Worm (Caenorhabditis elegans): ENCODE results near the gene srz-100.

The srz-100 gene

DNA sequence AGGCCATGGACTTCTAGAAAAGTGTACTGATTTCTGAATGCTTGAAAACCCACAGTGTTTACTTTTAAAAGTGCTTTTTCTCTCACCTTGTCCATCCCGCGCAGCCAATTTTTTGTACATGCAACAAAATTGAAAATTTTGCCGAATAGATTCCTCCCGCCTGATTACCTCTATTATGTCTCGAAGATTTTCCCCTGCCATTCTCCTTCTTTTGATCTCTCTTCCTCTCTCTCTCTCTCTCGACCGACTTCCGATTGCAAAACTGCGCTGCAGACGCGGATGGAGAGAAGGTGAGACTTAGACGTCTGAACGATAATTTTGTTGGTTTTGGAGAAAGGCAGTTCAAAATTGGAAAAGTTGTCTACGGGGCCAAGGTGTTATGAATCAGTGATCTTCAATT is 42.7 kb downstream of the srz-100 start:
- TF ChIP-seq ceh-6 (GFP tag; optimal IDR thresholded peaks at IDR 0.05), result no peak

DNA sequence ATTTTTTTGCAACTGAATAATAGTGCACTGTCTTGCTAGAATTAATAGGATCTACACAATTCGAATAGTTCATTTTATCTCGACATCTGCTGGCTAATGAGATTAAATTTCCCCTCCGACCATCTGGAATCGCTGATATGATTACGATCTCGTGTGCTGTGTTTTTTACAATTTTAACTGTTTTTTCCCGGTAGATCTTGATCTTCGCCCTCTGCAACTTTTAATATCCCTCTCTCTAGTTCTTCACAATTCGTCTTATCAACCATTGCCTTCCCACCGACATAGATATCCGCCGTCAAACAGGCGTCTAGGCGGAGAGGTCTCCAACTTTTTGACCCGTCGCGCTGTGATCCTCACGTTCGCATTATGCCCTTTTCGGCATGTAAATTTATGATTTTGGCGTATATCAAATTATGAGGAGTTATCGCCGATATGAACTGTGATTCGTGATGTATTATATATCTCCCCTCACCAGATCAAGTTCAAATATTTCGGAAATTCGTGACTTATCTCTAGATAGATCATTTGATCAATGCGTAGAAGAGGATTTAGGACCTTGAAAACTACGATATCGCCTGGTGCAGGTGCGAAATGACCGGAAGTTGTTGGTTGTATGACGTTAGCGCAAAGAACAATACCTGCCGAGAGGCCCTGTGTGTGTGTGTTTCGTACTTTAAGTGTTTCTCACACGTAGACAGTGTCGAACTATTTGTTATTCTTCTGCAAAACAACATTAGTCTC is 47.0 kb downstream of the srz-100 start:
- TF ChIP-seq ceh-22 (tag; optimal IDR thresholded peaks at IDR 0.05) (no peak), ttx-3 (tag; optimal IDR thresholded peaks at IDR 0.05) (no peak), hlh-15 (tag; optimal IDR thresholded peaks at IDR 0.05) (no peak), ets-4 (tag; optimal IDR thresholded peaks at IDR 0.05) (no peak), C08G9.2 (tag; optimal IDR thresholded peaks at IDR 0.05) (no peak), elt-2 (tag; optimal IDR thresholded peaks at IDR 0.05) (no peak), ceh-14 (tag; optimal IDR thresholded peaks at IDR 0.05) (no peak), C38D4.7 (GFP tag; optimal IDR thresholded peaks at IDR 0.05) (no peak), ceh-9 (tag; optimal IDR thresholded peaks at IDR 0.05) (no peak), pha-4 (tag; optimal IDR thresholded peaks at IDR 0.05) (no peak), eyg-1 (tag; optimal IDR thresholded peaks at IDR 0.05) (no peak), unc-42 (tag; optimal IDR thresholded peaks at IDR 0.05) (no peak), fkh-6 (tag; optimal IDR thresholded peaks at IDR 0.05) (no peak), K09A11.1 (tag; optimal IDR thresholded peaks at IDR 0.05; ENCODE audit: insufficient read depth) (no peak), tbx-7 (tag; optimal IDR thresholded peaks at IDR 0.05) (no peak), pax-1 (tag; optimal IDR thresholded peaks at IDR 0.05) (no peak), lim-6 (tag; optimal IDR thresholded peaks at IDR 0.05) (no peak), ceh-34 (tag; optimal IDR thresholded peaks at IDR 0.05) (no peak), fkh-10 (GFP tag; optimal IDR thresholded peaks at IDR 0.05) (no peak)

DNA sequence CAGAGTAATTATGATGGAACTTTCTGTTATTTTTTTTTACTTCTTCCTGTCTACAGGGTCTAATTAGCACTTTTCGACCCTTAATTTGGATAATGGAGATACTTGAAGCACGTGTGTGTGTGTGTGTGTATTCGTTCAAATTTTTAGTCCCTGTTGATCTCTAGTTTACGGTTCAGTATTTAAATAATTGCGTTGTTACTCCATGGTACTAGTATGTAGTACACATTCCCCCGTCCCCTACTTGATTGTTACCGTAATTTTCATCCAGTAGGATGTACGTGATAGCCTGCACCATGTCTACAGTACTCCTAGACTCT is 47.5 kb downstream of the srz-100 start:
- TF ChIP-seq ceh-2 (tag; optimal IDR thresholded peaks at IDR 0.05) (no peak), lim-6 (tag; optimal IDR thresholded peaks at IDR 0.05) (no peak), elt-4 (tag; optimal IDR thresholded peaks at IDR 0.05) (no peak), pros-1 (tag; optimal IDR thresholded peaks at IDR 0.05) (no peak), C38D4.7 (GFP tag; optimal IDR thresholded peaks at IDR 0.05) (no peak), ets-4 (tag; optimal IDR thresholded peaks at IDR 0.05) (no peak), mec-3 (tag; optimal IDR thresholded peaks at IDR 0.05; ENCODE audit: borderline replicate concordance) (no peak)

DNA sequence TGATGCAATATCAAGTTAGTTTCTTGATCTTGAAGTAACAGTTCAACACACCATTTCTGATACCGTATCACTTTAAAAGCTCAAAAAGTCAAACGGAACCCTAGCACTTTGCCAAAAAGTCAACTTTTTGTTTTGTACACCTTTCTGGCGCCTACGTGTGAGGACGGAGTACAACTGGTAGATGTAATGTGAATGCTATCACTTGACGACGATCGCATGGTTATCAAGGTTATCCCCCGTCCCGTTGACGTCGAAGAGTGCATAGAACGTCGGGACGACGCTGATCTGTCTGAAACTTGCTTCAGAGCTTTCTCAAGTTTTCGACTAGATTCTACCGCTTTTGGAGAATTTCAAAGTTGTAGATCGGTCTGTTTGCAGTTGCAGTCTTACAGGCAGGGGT is 48.3 kb downstream of the srz-100 start:
- no peak for TF ChIP-seq hlh-15 (tag; optimal IDR thresholded peaks at IDR 0.05)
- TF ChIP-seq npax-4 (tag; optimal IDR thresholded peaks at IDR 0.05), result no peak
- no peak for TF ChIP-seq ceh-31 (tag; optimal IDR thresholded peaks at IDR 0.05)
- no peak for TF ChIP-seq elt-4 (tag; optimal IDR thresholded peaks at IDR 0.05)
- TF ChIP-seq F13H6.1 (tag; optimal IDR thresholded peaks at IDR 0.05), result no peak
- TF ChIP-seq tbx-2 (tag; optimal IDR thresholded peaks at IDR 0.05), result no peak
- TF ChIP-seq gmeb-2 (tag; optimal IDR thresholded peaks at IDR 0.05), result no peak
- no peak for TF ChIP-seq ceh-30 (tag; optimal IDR thresholded peaks at IDR 0.05)
- TF ChIP-seq eyg-1 (tag; optimal IDR thresholded peaks at IDR 0.05), result no peak
- no peak for TF ChIP-seq unc-3 (GFP tag; conservative IDR thresholded peaks at IDR 0.05)
- TF ChIP-seq unc-3 (tag; optimal IDR thresholded peaks at IDR 0.05), result no peak
- no peak for TF ChIP-seq T23F11.4 (GFP tag; optimal IDR thresholded peaks at IDR 0.05)
- no peak for TF ChIP-seq tbx-7 (tag; optimal IDR thresholded peaks at IDR 0.05)
- TF ChIP-seq madf-2 (tag; optimal IDR thresholded peaks at IDR 0.05), result no peak
- no peak for TF ChIP-seq Y22D7AL.16 (tag; optimal IDR thresholded peaks at IDR 0.05)
- no peak for TF ChIP-seq dve-1 (tag; optimal IDR thresholded peaks at IDR 0.05)

DNA sequence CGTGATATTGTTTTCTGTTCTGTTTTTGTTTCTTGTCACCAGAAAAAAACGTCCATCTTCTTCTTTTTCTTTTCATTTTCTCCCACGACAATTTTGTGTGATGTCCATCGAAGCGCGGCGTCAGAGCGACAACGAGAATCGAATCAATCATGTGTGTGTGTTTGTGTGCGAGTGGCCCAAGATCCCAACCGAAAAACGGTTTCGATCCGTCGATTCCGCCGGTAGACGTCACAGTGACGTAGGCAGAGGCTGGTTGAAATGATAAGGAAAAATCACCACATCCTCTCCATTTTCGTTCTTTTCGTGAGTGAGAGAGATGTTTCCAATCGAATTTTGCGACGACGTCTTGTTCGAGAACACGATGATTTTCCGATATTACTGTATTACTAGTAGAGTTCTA is 48.9 kb downstream of the srz-100 start:
- no peak for TF ChIP-seq unc-3 (GFP tag; conservative IDR thresholded peaks at IDR 0.05)
- no peak for TF ChIP-seq unc-3 (tag; optimal IDR thresholded peaks at IDR 0.05)
- TF ChIP-seq ceh-24 (tag; optimal IDR thresholded peaks at IDR 0.05), result no peak
- TF ChIP-seq ceh-22 (tag; optimal IDR thresholded peaks at IDR 0.05), result no peak
- no peak for TF ChIP-seq T23F11.4 (GFP tag; optimal IDR thresholded peaks at IDR 0.05)
